Fruit fly (Drosophila melanogaster) whole organism, prepupa: ENCODE data around the gene CG11755.

Source experiments
- Blimp-1 ChIP-seq: fragments of 200-800 bp; sonication (Bioruptor generic); optimal IDR thresholded peaks from 3 replicates; lab custom pipeline; 2017; ENCODE audit warnings: missing biosample characterization, missing genetic modification characterization, mild to moderate bottlenecking, moderate library complexity, missing genetic modification reagents
- CG10631 ChIP-seq: fragments of 200-800 bp; sonication (Bioruptor generic); optimal IDR thresholded peaks from 2 replicates; lab custom pipeline; 2016; ENCODE audit warnings: missing biosample characterization, missing genetic modification characterization
- CG10669 ChIP-seq: fragments of 200-800 bp; sonication (Bioruptor generic); optimal IDR thresholded peaks from 3 replicates; lab custom pipeline; 2018; ENCODE audit warnings: missing biosample characterization, mild to moderate bottlenecking, missing genetic modification characterization, moderate library complexity
- CG11294 ChIP-seq: fragments of 200-800 bp; sonication (Bioruptor generic); IDR thresholded peaks from 2 replicates; pipeline ENCODE4 v1.3.6; 2022; ENCODE audit warnings: missing biosample characterization, missing genetic modification characterization
- CG11762 ChIP-seq: fragments of 200-800 bp; sonication (Bioruptor generic); optimal IDR thresholded peaks from 3 replicates; lab custom pipeline; 2016; ENCODE audit warnings: missing biosample characterization, missing genetic modification characterization; ENCODE audit not compliant: insufficient read depth
- CG11902 ChIP-seq: fragments of 200-800 bp; sonication (Bioruptor generic); optimal IDR thresholded peaks from 3 replicates; lab custom pipeline; 2016; ENCODE audit warnings: missing biosample characterization, missing genetic modification characterization
- CG15336 ChIP-seq: fragments of 200-800 bp; sonication (Bioruptor generic); IDR thresholded peaks from 2 replicates; pipeline ENCODE4 v1.3.6; 2022; ENCODE audit warnings: missing biosample characterization, missing genetic modification characterization
- CG3032 ChIP-seq: fragments of 200-800 bp; optimal IDR thresholded peaks from 2 replicates; lab custom pipeline; 2019; ENCODE audit warnings: missing biosample characterization, mild to moderate bottlenecking, missing genetic modification characterization, moderate library complexity
- CG32006 ChIP-seq: fragments of 200-800 bp; sonication (Bioruptor generic); optimal IDR thresholded peaks from 3 replicates; lab custom pipeline; 2017; ENCODE audit warnings: missing biosample characterization, mild to moderate bottlenecking, missing genetic modification characterization
- CG3919 ChIP-seq: fragments of 200-800 bp; sonication (Bioruptor generic); optimal IDR thresholded peaks from 3 replicates; lab custom pipeline; 2016; ENCODE audit warnings: missing biosample characterization, missing genetic modification characterization
- CG6163 ChIP-seq: fragments of 200-800 bp; sonication (Bioruptor generic); IDR thresholded peaks from 3 replicates; pipeline ENCODE4 v1.3.6; 2022; ENCODE audit warnings: missing biosample characterization, missing genetic modification characterization
- CG6276 ChIP-seq: fragments of 200-800 bp; sonication (Bioruptor generic); optimal IDR thresholded peaks from 2 replicates; lab custom pipeline; 2017; ENCODE audit warnings: missing biosample characterization, mild to moderate bottlenecking, missing genetic modification characterization
- CG6808 ChIP-seq: fragments of 200-800 bp; sonication (Bioruptor generic); optimal IDR thresholded peaks from 3 replicates; lab custom pipeline; 2017; ENCODE audit warnings: missing biosample characterization, missing genetic modification characterization, mild to moderate bottlenecking, moderate library complexity, missing genetic modification reagents
- CG6854 ChIP-seq: fragments of 200-800 bp; sonication (Bioruptor generic); optimal IDR thresholded peaks from 2 replicates; lab custom pipeline; 2017; ENCODE audit warnings: missing biosample characterization, mild to moderate bottlenecking, missing genetic modification characterization
- CG8119 ChIP-seq: fragments of 200-800 bp; sonication (Bioruptor generic); IDR thresholded peaks from 3 replicates; pipeline ENCODE4 v1.3.6; 2022; ENCODE audit warnings: missing biosample characterization, missing genetic modification characterization
- CG8319 ChIP-seq: fragments of 200-800 bp; sonication (Bioruptor generic); optimal IDR thresholded peaks from 3 replicates; lab custom pipeline; 2016; ENCODE audit warnings: missing biosample characterization, missing genetic modification characterization
- CG8632 ChIP-seq: fragments of 200-800 bp; sonication (Bioruptor generic); optimal IDR thresholded peaks from 3 replicates; lab custom pipeline; 2016; ENCODE audit warnings: missing biosample characterization, missing genetic modification characterization
- Eip75B ChIP-seq: fragments of 200-800 bp; sonication (Bioruptor generic); optimal IDR thresholded peaks from 3 replicates; lab custom pipeline; 2016; ENCODE audit warnings: missing biosample characterization, missing genetic modification characterization
- Eip78C ChIP-seq: fragments of 200-800 bp; sonication (Bioruptor generic); peaks from one replicate; lab custom pipeline; 2016; ENCODE audit warnings: missing biosample characterization, missing genetic modification characterization
- Eip93F ChIP-seq: fragments of 200-800 bp; sonication (Bioruptor generic); optimal IDR thresholded peaks from 2 replicates; lab custom pipeline; 2016; ENCODE audit warnings: missing biosample characterization, mild to moderate bottlenecking, missing genetic modification characterization
- Gug ChIP-seq: fragments of 200-800 bp; sonication (Bioruptor generic); IDR thresholded peaks from 2 replicates; pipeline ENCODE4 v1.3.6; 2022; ENCODE audit warnings: missing biosample characterization, missing genetic modification characterization
- Hr38 ChIP-seq: sonication (Bioruptor generic); optimal IDR thresholded peaks from 2 replicates; lab custom pipeline; 2016; ENCODE audit warnings: missing biosample characterization, missing genetic modification characterization
- Hr4 ChIP-seq: fragments of 200-800 bp; sonication (Bioruptor generic); optimal IDR thresholded peaks from 3 replicates; lab custom pipeline; 2016; ENCODE audit warnings: missing biosample characterization, missing genetic modification characterization
- Lpt ChIP-seq: fragments of 200-800 bp; sonication (Bioruptor generic); optimal IDR thresholded peaks from 3 replicates; lab custom pipeline; 2016; ENCODE audit warnings: missing biosample characterization, missing genetic modification characterization
- Met ChIP-seq: fragments of 200-800 bp; sonication (Bioruptor generic); optimal IDR thresholded peaks from 3 replicates; lab custom pipeline; 2016; ENCODE audit warnings: missing biosample characterization, missing genetic modification characterization
- OdsH ChIP-seq: fragments of 200-800 bp; sonication (Bioruptor generic); optimal IDR thresholded peaks from 3 replicates; lab custom pipeline; 2016; ENCODE audit warnings: missing biosample characterization, missing genetic modification characterization
- Smox ChIP-seq: fragments of 200-800 bp; sonication (Bioruptor generic); optimal IDR thresholded peaks from 3 replicates; lab custom pipeline; 2016; ENCODE audit warnings: missing biosample characterization, missing genetic modification characterization
- Sox14 ChIP-seq: fragments of 200-800 bp; sonication (Bioruptor generic); optimal IDR thresholded peaks from 3 replicates; lab custom pipeline; 2016; ENCODE audit warnings: missing biosample characterization, missing genetic modification characterization
- Sox15 ChIP-seq: fragments of 200-800 bp; sonication (Bioruptor generic); optimal IDR thresholded peaks from 3 replicates; lab custom pipeline; 2016; ENCODE audit warnings: missing biosample characterization, missing genetic modification characterization
- achi ChIP-seq: fragments of 200-800 bp; sonication (Bioruptor generic); optimal IDR thresholded peaks from 3 replicates; lab custom pipeline; 2016; ENCODE audit warnings: missing biosample characterization, missing genetic modification characterization
- acj6 ChIP-seq: fragments of 200-800 bp; sonication (Bioruptor generic); optimal IDR thresholded peaks from 3 replicates; lab custom pipeline; 2016; ENCODE audit warnings: missing biosample characterization, missing genetic modification characterization
- dac ChIP-seq: fragments of 200-800 bp; sonication (Bioruptor generic); optimal IDR thresholded peaks from 2 replicates; lab custom pipeline; 2017; ENCODE audit warnings: missing biosample characterization, mild to moderate bottlenecking, missing genetic modification characterization
- dsx ChIP-seq: fragments of 200-800 bp; optimal IDR thresholded peaks from 3 replicates; lab custom pipeline; 2019; ENCODE audit warnings: missing biosample characterization, mild to moderate bottlenecking, missing genetic modification characterization, moderate library complexity; ENCODE audit not compliant: poor library complexity, severe bottlenecking
- esn ChIP-seq: fragments of 200-800 bp; sonication (Bioruptor generic); optimal IDR thresholded peaks from 2 replicates; lab custom pipeline; 2016; ENCODE audit warnings: missing biosample characterization, mild to moderate bottlenecking, missing genetic modification characterization, moderate library complexity
- fd59A ChIP-seq: fragments of 200-800 bp; sonication (Bioruptor generic); optimal IDR thresholded peaks from 2 replicates; lab custom pipeline; 2017; ENCODE audit warnings: missing biosample characterization, mild to moderate bottlenecking, missing genetic modification characterization, missing genetic modification reagents
- fkh ChIP-seq: fragments of 200-800 bp; sonication (Bioruptor generic); optimal IDR thresholded peaks from 3 replicates; lab custom pipeline; 2017; ENCODE audit warnings: missing biosample characterization, mild to moderate bottlenecking, missing genetic modification characterization, moderate library complexity
- lz ChIP-seq: fragments of 200-800 bp; sonication (Bioruptor generic); optimal IDR thresholded peaks from 3 replicates; lab custom pipeline; 2016; ENCODE audit warnings: missing biosample characterization, missing genetic modification characterization
- net ChIP-seq: fragments of 200-800 bp; sonication (Bioruptor generic); optimal IDR thresholded peaks from 3 replicates; lab custom pipeline; 2016; ENCODE audit warnings: missing biosample characterization, missing genetic modification characterization
- pdm3 ChIP-seq: fragments of 200-800 bp; sonication (Bioruptor generic); optimal IDR thresholded peaks from 3 replicates; lab custom pipeline; 2016; ENCODE audit warnings: missing biosample characterization, missing genetic modification characterization
- salr ChIP-seq, 2 experiments: fragments of 200-800 bp; sonication (Bioruptor generic); optimal IDR thresholded peaks; 3 replicates each; lab custom pipeline; 2016 to 2018; ENCODE audit warnings: missing biosample characterization in 2 of 2, missing genetic modification characterization in 2 of 2, mild to moderate bottlenecking in 1 of 2
- spab ChIP-seq: fragments of 200-800 bp; sonication (Bioruptor generic); optimal IDR thresholded peaks from 2 replicates; lab custom pipeline; 2017; ENCODE audit warnings: missing biosample characterization, mild to moderate bottlenecking, missing genetic modification characterization, missing genetic modification reagents
- ss ChIP-seq, 2 experiments: fragments of 200-800 bp; sonication (Bioruptor generic); optimal IDR thresholded peaks; 2 replicates in 1 of 2; 3 replicates in 1 of 2; lab custom pipeline; 2017 to 2018; ENCODE audit warnings: mild to moderate bottlenecking in 2 of 2, missing biosample characterization in 2 of 2, missing genetic modification characterization in 2 of 2, moderate library complexity in 1 of 2
- svp ChIP-seq: fragments of 200-800 bp; sonication (Bioruptor generic); peaks from one replicate; lab custom pipeline; 2016; ENCODE audit warnings: missing biosample characterization, missing genetic modification characterization
- topi ChIP-seq: fragments of 200-800 bp; sonication (Bioruptor generic); optimal IDR thresholded peaks from 3 replicates; lab custom pipeline; 2016; ENCODE audit warnings: missing biosample characterization, missing genetic modification characterization
- vri ChIP-seq: fragments of 200-800 bp; sonication (Bioruptor generic); optimal IDR thresholded peaks from 3 replicates; lab custom pipeline; 2016; ENCODE audit warnings: missing biosample characterization, mild to moderate bottlenecking, missing genetic modification characterization

Gene CG11755

dm6 chr3R:8712722-8713131, 36.0 kb downstream of the CG11755 start, which contains the start of gene CG8112 (continued):
- TF ChIP-seq Eip93F: no peak
- no peak for TF ChIP-seq pdm3
- TF ChIP-seq CG32006 (GFP tag; lab: Kevin White, UChicago): peak; percentile 74
- no peak for TF ChIP-seq net (GFP tag; lab: Kevin White, UChicago)
- no peak for TF ChIP-seq dac (GFP tag; lab: Kevin White, UChicago)
- no peak for TF ChIP-seq Sox15
- TF ChIP-seq acj6 (GFP tag; lab: Kevin White, UChicago): peak; percentile 27
- no peak for TF ChIP-seq Hr4
- TF ChIP-seq dsx: peak; percentile 21
- no peak for TF ChIP-seq Smox
- TF ChIP-seq topi (GFP tag; lab: Kevin White, UChicago): peak; percentile 2
- no peak for TF ChIP-seq Eip75B (GFP tag; lab: Kevin White, UChicago)
- TF ChIP-seq CG11902 (GFP tag; lab: Kevin White, UChicago): no peak

- TF ChIP-seq esn: no peak
- TF ChIP-seq fkh: peak; percentile 64
These were observed 38.7 kb downstream of the CG11755 start for dm6 chr3R:8715371-8715770.

dm6 chr3R:8715851-8716550, 39.3 kb downstream of the CG11755 start, which contains the start of gene TMEM216:
Gene TMEM216, plus strand, starts transcription at chr3R:8716243.
- TF ChIP-seq salr (GFP tag; optimal IDR thresholded peaks at IDR 0.05; lab: Kevin White, UChicago) (no peak), CG3919 (GFP tag; lab: Kevin White, UChicago) (no peak), CG10631 (GFP tag; lab: Kevin White, UChicago) (no peak), esn (no peak), fd59A (no peak), CG6854 (peak; percentile 27), Met (no peak), CG8119 (GFP tag; lab: Robert Waterston, UW) (no peak), CG11294 (GFP tag; lab: Robert Waterston, UW) (no peak), CG8319 (GFP tag; lab: Kevin White, UChicago) (no peak), Smox (no peak), CG8632 (GFP tag; lab: Kevin White, UChicago) (no peak), CG11902 (GFP tag; lab: Kevin White, UChicago) (no peak), CG15336 (GFP tag; lab: Robert Waterston, UW) (no peak), Lpt (no peak), CG3032 (tag; lab: Kevin White, UChicago) (no peak), Sox14 (GFP tag; lab: Kevin White, UChicago) (peak; percentile 20), Sox15 (no peak), spab (GFP tag; lab: Kevin White, UChicago) (no peak), fkh (peak; percentile 9), CG11762 (GFP tag; lab: Kevin White, UChicago) (no peak), svp (GFP tag; lab: Kevin White, UChicago) (no peak), Eip75B (GFP tag; lab: Kevin White, UChicago) (peak; percentile 23), Blimp-1 (GFP tag; lab: Kevin White, UChicago) (no peak), OdsH (no peak), net (GFP tag; lab: Kevin White, UChicago) (peak; percentile 7), topi (GFP tag; lab: Kevin White, UChicago) (no peak), CG6808 (GFP tag; lab: Kevin White, UChicago) (peak; percentile 37), Gug (no peak), acj6 (GFP tag; lab: Kevin White, UChicago) (no peak), CG6163 (no peak), Hr38 (no peak), CG10669 (GFP tag; lab: Kevin White, UChicago) (no peak), pdm3 (no peak), Eip93F (no peak), CG6276 (GFP tag; lab: Kevin White, UChicago) (peak; percentile 66), lz (GFP tag; lab: Kevin White, UChicago) (no peak), vri (GFP tag; lab: Kevin White, UChicago) (peak; percentile 65), Eip78C (GFP tag; lab: Kevin White, UChicago) (peak; percentile 69), achi (GFP tag; lab: Kevin White, UChicago) (no peak), ss (GFP tag; optimal IDR thresholded peaks at IDR 0.05; lab: Kevin White, UChicago) (peak in 1 of 2 experiments; percentile 61)
- TF ChIP-seq, all 60 proteins: peak for 10
